Worm (Caenorhabditis elegans) whole organism, mixed stage, embryonic: Measurements from ENCODE around the gene let-858.

Source experiments
- blmp-1 ChIP-seq: fragments of 150-350 bp; optimal IDR thresholded peaks from 2 replicates; lab custom pipeline; 2014; ENCODE audit warnings: missing biosample characterization, missing genetic modification characterization
- ceh-39 ChIP-seq: fragments of 150-350 bp; optimal IDR thresholded peaks from 2 replicates; lab custom pipeline; 2014; ENCODE audit warnings: missing biosample characterization, missing genetic modification characterization
- ceh-43 ChIP-seq: fragments of 200-800 bp; sonication (Bioruptor generic); optimal IDR thresholded peaks from 2 replicates; lab custom pipeline; 2018; ENCODE audit warnings: mild to moderate bottlenecking, missing genetic modification characterization, moderate library complexity, missing compliant biosample characterization
- ceh-83 ChIP-seq: fragments of 200-800 bp; sonication (Bioruptor generic); optimal IDR thresholded peaks from 2 replicates; lab custom pipeline; 2018; ENCODE audit warnings: mild to moderate bottlenecking, missing genetic modification characterization, missing compliant biosample characterization
- ces-1 ChIP-seq: fragments of 150-350 bp; optimal IDR thresholded peaks from 2 replicates; lab custom pipeline; 2014; ENCODE audit warnings: missing biosample characterization, missing genetic modification reagents, missing genetic modification characterization
- cnd-1 ChIP-seq: fragments of 200-800 bp; sonication (Bioruptor generic); optimal IDR thresholded peaks from 2 replicates; lab custom pipeline; 2018; ENCODE audit warnings: mild to moderate bottlenecking, missing genetic modification characterization, missing compliant biosample characterization
- drap-1 ChIP-seq: fragments of 200-800 bp; sonication (Bioruptor generic); optimal IDR thresholded peaks from 3 replicates; lab custom pipeline; 2018; ENCODE audit warnings: mild to moderate bottlenecking, missing genetic modification characterization, missing compliant biosample characterization
- elt-1 ChIP-seq: sonication (generic microtip); optimal IDR thresholded peaks from 2 replicates; lab custom pipeline; 2017; ENCODE audit warnings: missing genetic modification characterization, mild to moderate bottlenecking, missing compliant biosample characterization, antibody characterized with exemption, moderate library complexity, borderline replicate concordance; ENCODE audit not compliant: insufficient read depth
- elt-3 ChIP-seq: fragments of 150-350 bp; optimal IDR thresholded peaks from 2 replicates; lab custom pipeline; 2014; ENCODE audit warnings: missing biosample characterization, missing genetic modification characterization
- ham-2 ChIP-seq: fragments of 200-800 bp; sonication (Bioruptor generic); optimal IDR thresholded peaks from 2 replicates; lab custom pipeline; 2018; ENCODE audit warnings: mild to moderate bottlenecking, missing genetic modification characterization, missing compliant biosample characterization
- hlh-1 ChIP-seq: fragments of 150-350 bp; optimal IDR thresholded peaks from 2 replicates; lab custom pipeline; 2014; ENCODE audit warnings: missing biosample characterization, missing genetic modification reagents, missing genetic modification characterization
- lin-13 ChIP-seq: fragments of 150-350 bp; optimal IDR thresholded peaks from 2 replicates; lab custom pipeline; 2014; ENCODE audit warnings: missing biosample characterization, missing genetic modification characterization
- lin-32 ChIP-seq: fragments of 200-800 bp; sonication (Bioruptor generic); optimal IDR thresholded peaks from 2 replicates; lab custom pipeline; 2018; ENCODE audit warnings: mild to moderate bottlenecking, missing genetic modification characterization, missing compliant biosample characterization
- lsy-2 ChIP-seq: fragments of 150-350 bp; optimal IDR thresholded peaks from 2 replicates; lab custom pipeline; 2014; ENCODE audit warnings: missing biosample characterization, missing genetic modification characterization
- mab-5 ChIP-seq: fragments of 150-350 bp; optimal IDR thresholded peaks from 2 replicates; lab custom pipeline; 2014; ENCODE audit warnings: missing biosample characterization, missing genetic modification characterization
- mep-1 ChIP-seq: fragments of 150-350 bp; optimal IDR thresholded peaks from 2 replicates; lab custom pipeline; 2017; ENCODE audit warnings: missing biosample characterization, missing genetic modification reagents, missing genetic modification characterization, inconsistent platforms
- mls-2 ChIP-seq: sonication (generic microtip); optimal IDR thresholded peaks from 2 replicates; lab custom pipeline; 2016; ENCODE audit warnings: mild to moderate bottlenecking, missing genetic modification characterization, moderate library complexity, missing compliant biosample characterization
- nhr-12 ChIP-seq: fragments of 150-350 bp; optimal IDR thresholded peaks from 2 replicates; lab custom pipeline; 2014; ENCODE audit warnings: missing biosample characterization, missing genetic modification characterization
- nhr-2 ChIP-seq: fragments of 150-350 bp; optimal IDR thresholded peaks from 2 replicates; lab custom pipeline; 2014; ENCODE audit warnings: missing biosample characterization, missing genetic modification characterization
- nhr-28 ChIP-seq: fragments of 150-350 bp; optimal IDR thresholded peaks from 2 replicates; lab custom pipeline; 2014; ENCODE audit warnings: missing biosample characterization, missing genetic modification characterization
- nhr-76 ChIP-seq: sonication (generic microtip); optimal IDR thresholded peaks from 2 replicates; lab custom pipeline; 2017; ENCODE audit warnings: missing biosample characterization, missing genetic modification characterization
- pha-4 ChIP-seq: fragments of 150-350 bp; optimal IDR thresholded peaks from 2 replicates; lab custom pipeline; 2018; ENCODE audit warnings: missing biosample characterization, missing genetic modification reagents, missing genetic modification characterization
- sem-2 ChIP-seq: fragments of 200-800 bp; sonication (Bioruptor generic); optimal IDR thresholded peaks from 2 replicates; lab custom pipeline; 2018; ENCODE audit warnings: mild to moderate bottlenecking, missing genetic modification characterization, missing compliant biosample characterization
- snpc-4 ChIP-seq: fragments of 150-350 bp; optimal IDR thresholded peaks from 2 replicates; lab custom pipeline; 2014; ENCODE audit warnings: missing biosample characterization, missing genetic modification characterization
- tbx-8 ChIP-seq: fragments of 200-800 bp; sonication (Bioruptor generic); optimal IDR thresholded peaks from 2 replicates; lab custom pipeline; 2018; ENCODE audit warnings: mild to moderate bottlenecking, missing genetic modification characterization, moderate library complexity, missing compliant biosample characterization
- unc-120 ChIP-seq: sonication (generic microtip); optimal IDR thresholded peaks from 2 replicates; lab custom pipeline; 2017; ENCODE audit warnings: missing genetic modification characterization, missing compliant biosample characterization; ENCODE audit not compliant: poor library complexity, severe bottlenecking
- unc-39 ChIP-seq: fragments of 150-350 bp; optimal IDR thresholded peaks from 2 replicates; lab custom pipeline; 2014; ENCODE audit warnings: missing biosample characterization, missing genetic modification characterization
- unc-62 ChIP-seq: fragments of 150-350 bp; optimal IDR thresholded peaks from 2 replicates; lab custom pipeline; 2014; ENCODE audit warnings: missing biosample characterization, missing genetic modification reagents, missing genetic modification characterization
- zip-8 ChIP-seq: fragments of 150-350 bp; optimal IDR thresholded peaks from 2 replicates; lab custom pipeline; 2014; ENCODE audit warnings: missing biosample characterization, missing genetic modification characterization
- ztf-11 ChIP-seq: fragments of 150-350 bp; optimal IDR thresholded peaks from 2 replicates; lab custom pipeline; 2014; ENCODE audit warnings: missing biosample characterization, missing genetic modification characterization

Gene let-858

DNA sequence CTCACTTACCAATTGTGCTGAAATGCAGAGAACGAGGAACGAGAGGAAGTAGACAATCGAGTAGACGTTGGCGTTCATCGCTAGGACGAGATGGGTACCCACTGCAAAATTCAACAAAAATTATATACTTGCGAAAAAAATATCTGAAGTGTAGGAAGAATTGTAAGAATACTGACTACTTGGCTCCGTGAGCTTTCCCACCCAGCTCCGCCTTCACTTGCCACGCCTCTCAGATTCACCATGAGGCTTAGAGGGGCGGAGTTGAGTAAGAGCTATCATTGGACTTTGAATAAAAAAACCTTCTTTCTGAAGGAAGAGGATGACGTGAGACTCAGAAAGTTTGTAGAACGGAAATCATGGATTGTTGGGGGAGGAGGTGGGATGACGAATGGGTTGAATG lies 8.1 kb downstream of the let-858 start, which contains the start of gene nlp-18:
TSS of gene nlp-18 (minus strand) at position 101 of the 400 bp plus-strand sequence.
- TF ChIP-seq ceh-43 = no peak
- no peak for TF ChIP-seq blmp-1 (tag; lab: Kevin White, UChicago)
- no peak for TF ChIP-seq drap-1 (GFP tag; lab: Kevin White, UChicago)
- no peak for TF ChIP-seq ztf-11 (tag; lab: Kevin White, UChicago)
- no peak for TF ChIP-seq lin-32 (GFP tag; lab: Kevin White, UChicago)
- TF ChIP-seq nhr-2 (tag; lab: Kevin White, UChicago) = no peak
- no peak for TF ChIP-seq mab-5 (tag; lab: Kevin White, UChicago)
- TF ChIP-seq mls-2 (tag; lab: Kevin White, UChicago) = no peak
- no peak for TF ChIP-seq mep-1 (tag; lab: Kevin White, UChicago)
- TF ChIP-seq nhr-28 (tag; lab: Kevin White, UChicago) = no peak
- no peak for TF ChIP-seq ces-1 (GFP tag; lab: Kevin White, UChicago)
- no peak for TF ChIP-seq zip-8 (tag; lab: Kevin White, UChicago)
- no peak for TF ChIP-seq nhr-12 (tag; lab: Kevin White, UChicago)
- TF ChIP-seq cnd-1 (tag; lab: Kevin White, UChicago) = no peak
- TF ChIP-seq tbx-8 (GFP tag; lab: Kevin White, UChicago) = no peak
- no peak for TF ChIP-seq lsy-2 (tag; lab: Kevin White, UChicago)
- no peak for TF ChIP-seq ham-2 (GFP tag; lab: Kevin White, UChicago)

DNA sequence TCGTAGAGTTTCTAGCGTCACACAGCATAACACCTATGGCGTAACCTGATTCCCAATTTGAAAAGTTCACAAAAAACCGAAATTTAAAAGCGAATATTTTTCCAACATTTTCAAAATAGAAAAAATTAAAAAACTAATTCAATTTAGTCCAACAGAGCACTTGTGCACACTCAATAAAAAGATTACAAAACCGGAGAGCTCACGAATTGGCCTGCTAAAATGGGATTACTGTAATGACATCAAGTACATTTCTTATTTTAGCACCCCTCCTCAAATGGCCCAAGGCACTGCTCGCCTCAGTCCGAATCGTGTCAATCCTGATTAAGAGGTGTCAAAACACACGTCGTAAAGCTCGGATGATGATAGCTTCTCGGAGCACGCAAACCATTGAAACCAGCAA lies 10.6 kb downstream of the let-858 start:
- TF ChIP-seq mep-1 (tag; lab: Kevin White, UChicago) (no peak), ces-1 (GFP tag; lab: Kevin White, UChicago) (peak; percentile 85), lin-13 (no peak), pha-4 (tag; lab: Kevin White, UChicago) (no peak)

- TF ChIP-seq ceh-43 (no peak), snpc-4 (tag; lab: Kevin White, UChicago) (no peak)
Measured at ce11 chrII:11035774-11036173, 13.6 kb downstream of the let-858 start, which contains the start of gene srlf-15. TSS of gene srlf-15 (plus strand) at chrII:11036074.

- TF ChIP-seq lsy-2 (tag; lab: Kevin White, UChicago) (no peak), unc-62 (GFP tag; lab: Kevin White, UChicago) (no peak), elt-1 (tag; lab: Kevin White, UChicago) (no peak), ham-2 (GFP tag; lab: Kevin White, UChicago) (no peak), ceh-43 (no peak), zip-8 (tag; lab: Kevin White, UChicago) (no peak), snpc-4 (tag; lab: Kevin White, UChicago) (no peak), cnd-1 (tag; lab: Kevin White, UChicago) (no peak), mab-5 (tag; lab: Kevin White, UChicago) (no peak), lin-13 (no peak), mls-2 (tag; lab: Kevin White, UChicago) (no peak), nhr-76 (tag; lab: Kevin White, UChicago) (no peak), unc-120 (tag; lab: Kevin White, UChicago) (no peak), ztf-11 (tag; lab: Kevin White, UChicago) (no peak)
Measured at ce11 chrII:11040140-11040539, 18.0 kb downstream of the let-858 start.

DNA sequence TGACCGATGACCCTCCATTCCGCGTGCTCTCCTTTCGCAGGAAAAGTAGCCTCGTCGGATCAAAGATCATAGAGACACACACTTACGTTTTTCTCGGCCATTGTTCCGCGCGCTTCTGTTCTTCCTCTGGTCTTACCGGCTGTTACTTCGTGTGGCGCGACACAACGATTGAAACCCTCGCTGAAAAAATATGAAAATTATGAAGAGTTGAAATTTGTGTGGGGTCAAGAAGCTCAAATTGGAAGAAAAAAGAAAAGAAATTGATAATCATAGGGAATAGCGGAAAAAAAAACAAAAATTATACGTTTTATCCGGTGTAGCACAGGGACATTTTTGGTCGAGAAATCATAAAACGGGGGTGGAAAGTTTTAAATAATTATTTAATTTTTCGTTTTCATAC lies 18.9 kb downstream of the let-858 start, which contains the start of gene cey-1:
TSS of gene cey-1 (minus strand) at position 180 of the 400 bp plus-strand sequence.
- no peak for TF ChIP-seq unc-39 (tag; lab: Kevin White, UChicago)
- no peak for TF ChIP-seq lin-13
- no peak for TF ChIP-seq pha-4 (tag; lab: Kevin White, UChicago)
- no peak for TF ChIP-seq ceh-83 (GFP tag; lab: Kevin White, UChicago)
- TF ChIP-seq snpc-4 (tag; lab: Kevin White, UChicago) = no peak
- TF ChIP-seq nhr-12 (tag; lab: Kevin White, UChicago) = no peak
- no peak for TF ChIP-seq hlh-1 (tag; lab: Kevin White, UChicago)
- no peak for TF ChIP-seq ztf-11 (tag; lab: Kevin White, UChicago)
- no peak for TF ChIP-seq elt-3 (tag; lab: Kevin White, UChicago)
- no peak for TF ChIP-seq blmp-1 (tag; lab: Kevin White, UChicago)
- TF ChIP-seq ces-1 (GFP tag; lab: Kevin White, UChicago) = no peak
- TF ChIP-seq sem-2 = no peak
- TF ChIP-seq nhr-28 (tag; lab: Kevin White, UChicago) = no peak
- TF ChIP-seq tbx-8 (GFP tag; lab: Kevin White, UChicago) = no peak
- TF ChIP-seq ceh-39 (tag; lab: Kevin White, UChicago) = no peak
- TF ChIP-seq ham-2 (GFP tag; lab: Kevin White, UChicago) = no peak
